Fruit fly (Drosophila melanogaster): ENCODE results near the gene ProtB.
"Not testable (repeated sequence)": the region's sequence is repeated elsewhere in the genome, so short reads cannot be mapped to it uniquely, and the experiment has no call there.

ProtB gene

DNA sequence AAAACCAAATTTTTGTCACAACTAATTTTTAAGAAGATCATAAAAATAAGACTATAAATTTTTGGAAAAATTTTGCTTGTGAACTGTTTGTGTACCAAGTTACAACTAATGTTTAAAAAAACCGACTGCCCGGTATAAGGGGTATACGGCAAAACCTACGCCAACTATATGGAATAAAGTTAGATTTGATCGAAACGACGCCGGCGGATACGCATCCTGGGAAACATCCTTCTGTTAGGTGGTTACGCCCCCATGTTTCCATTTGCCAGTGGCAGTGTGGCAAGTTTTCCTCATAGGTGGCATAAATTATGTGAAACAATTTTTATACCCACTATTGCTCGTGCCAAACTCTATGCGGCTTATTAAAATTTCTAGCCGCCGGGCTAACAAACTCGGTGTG, at the start of gene ProtB:
Gene ProtB, minus strand, starts transcription at position 101 of the 400 bp plus-strand sequence.
- not testable (repeated sequence) for TF ChIP-seq rn, CG4496, Ets98B (GFP tag; IDR thresholded peaks at IDR 0.05)

DNA sequence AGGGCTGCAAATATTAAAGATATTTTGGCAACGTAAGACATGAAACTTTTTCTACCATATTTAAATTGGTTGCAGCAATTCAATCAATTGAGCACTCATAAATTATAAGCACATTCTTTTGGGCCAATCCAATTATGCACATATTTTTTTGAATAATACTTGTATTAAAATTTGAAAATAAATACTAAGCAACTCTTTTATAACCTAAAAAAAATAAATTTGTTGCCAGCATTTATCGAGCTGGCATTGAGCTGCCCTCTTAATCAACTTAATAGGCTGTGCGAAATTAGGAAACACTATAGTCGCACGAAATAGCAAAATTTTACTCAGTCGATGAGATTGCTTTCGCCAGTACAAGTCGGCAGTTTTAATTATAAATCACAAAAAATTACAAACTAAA, 40.8 kb upstream of the ProtB start, which contains the start of gene CG3491:
Gene CG3491, plus strand, starts transcription at position 301 of the 400 bp plus-strand sequence.
- TF ChIP-seq Ets98B (GFP tag; IDR thresholded peaks at IDR 0.05) (no peak), CG15710 (tag; optimal IDR thresholded peaks at IDR 0.05) (no peak), EcR (GFP tag; optimal IDR thresholded peaks at IDR 0.05) (no peak), CG10348 (GFP tag; IDR thresholded peaks at IDR 0.05) (no peak), Snoo (tag; optimal IDR thresholded peaks at IDR 0.05) (no peak), D1 (tag; optimal IDR thresholded peaks at IDR 0.05) (no peak), CG12605 (GFP tag; IDR thresholded peaks at IDR 0.05) (no peak), CG8301 (tag; optimal IDR thresholded peaks at IDR 0.05) (no peak), fd96Ca (GFP tag; IDR thresholded peaks at IDR 0.05) (no peak), CG13204 (GFP tag; optimal IDR thresholded peaks at IDR 0.05) (no peak), CG17806 (tag; optimal IDR thresholded peaks at IDR 0.05) (no peak), CG9948 (tag; optimal IDR thresholded peaks at IDR 0.05) (no peak), CG8159 (tag; optimal IDR thresholded peaks at IDR 0.05) (no peak), gl (tag; optimal IDR thresholded peaks at IDR 0.05) (no peak)

DNA sequence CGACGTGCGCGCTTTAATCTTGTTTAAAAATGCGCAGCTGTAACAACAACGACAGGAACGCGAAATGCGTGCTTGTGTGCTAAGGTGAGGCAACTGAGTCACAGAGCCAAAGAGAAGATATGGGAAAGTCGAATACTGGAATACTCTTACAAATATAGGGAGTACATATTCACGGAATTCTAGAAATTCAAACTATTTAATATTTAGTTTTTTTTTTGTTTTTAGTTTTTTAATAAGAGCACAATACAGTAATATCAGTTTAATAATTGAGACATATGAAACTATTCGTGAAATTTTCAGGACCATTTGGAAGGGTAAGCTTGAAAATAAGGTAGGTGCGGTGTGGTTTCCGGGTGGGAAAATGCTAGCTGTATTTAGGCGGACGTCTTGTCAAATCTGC, 4.0 kb upstream of the ProtB start:
- TF ChIP-seq CG8159 (tag; optimal IDR thresholded peaks at IDR 0.05) (peak; percentile 10), rn (GFP tag; IDR thresholded peaks at IDR 0.05) (no peak)

- not testable (repeated sequence) for TF ChIP-seq Pif1A (GFP tag; optimal IDR thresholded peaks at IDR 0.05); rn (GFP tag; IDR thresholded peaks at IDR 0.05); CG34367 (tag; optimal IDR thresholded peaks at IDR 0.05)
Measured at dm6 chr2L:14881552-14881951, 2.0 kb downstream of the ProtB start, which contains the start of gene ProtA. ProtA (minus strand) TSS chr2L:14881652.

- TF ChIP-seq CG15710 (tag; optimal IDR thresholded peaks at IDR 0.05) (no peak), Pif1A (GFP tag; optimal IDR thresholded peaks at IDR 0.05) (no peak), Snoo (tag; optimal IDR thresholded peaks at IDR 0.05) (no peak), D1 (tag; optimal IDR thresholded peaks at IDR 0.05) (no peak), CG10348 (GFP tag; IDR thresholded peaks at IDR 0.05) (no peak)
Measured at dm6 chr2L:14876233-14876632, 7.3 kb downstream of the ProtB start, which contains the start of gene CG15278. CG15278 (minus strand) TSS chr2L:14876333.

DNA sequence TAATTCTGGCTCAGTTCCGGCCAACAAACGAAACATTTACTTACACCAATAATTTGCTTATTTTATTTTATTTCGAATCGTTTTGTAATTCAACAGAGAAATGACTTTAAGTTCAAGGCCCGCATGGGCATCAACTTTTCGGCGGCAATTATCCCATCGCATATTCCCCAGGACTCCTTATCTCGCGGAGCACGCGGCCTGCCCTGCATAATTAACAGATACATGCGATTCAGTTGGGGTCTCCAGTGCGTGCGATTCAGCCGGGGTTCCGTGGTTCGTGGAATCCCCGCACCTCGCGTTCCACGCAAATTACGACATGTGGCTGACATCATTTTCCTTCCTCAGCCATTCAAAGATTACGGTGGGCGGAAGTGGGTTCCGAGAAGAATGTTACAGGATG, 11.6 kb downstream of the ProtB start, which contains the start of gene CG4480:
Gene CG4480, minus strand, starts transcription at position 101 of the 400 bp plus-strand sequence.
- TF ChIP-seq CG9948 (tag; optimal IDR thresholded peaks at IDR 0.05) (no peak), D1 (tag; optimal IDR thresholded peaks at IDR 0.05) (no peak), Pif1A (GFP tag; optimal IDR thresholded peaks at IDR 0.05) (no peak), CG32121 (GFP tag; IDR thresholded peaks at IDR 0.05) (no peak), CG13204 (GFP tag; optimal IDR thresholded peaks at IDR 0.05) (no peak), CG10348 (GFP tag; IDR thresholded peaks at IDR 0.05) (no peak)

dm6 chr2L:14851678-14852077, 31.8 kb downstream of the ProtB start, which contains the start of gene CG15279:
CG15279 (minus strand) TSS chr2L:14851749.
- TF ChIP-seq Pif1A (GFP tag; optimal IDR thresholded peaks at IDR 0.05) (no peak), Ets98B (GFP tag; IDR thresholded peaks at IDR 0.05) (no peak), CG34367 (tag; optimal IDR thresholded peaks at IDR 0.05) (no peak), fd96Ca (GFP tag; IDR thresholded peaks at IDR 0.05) (no peak), CG14655 (GFP tag; optimal IDR thresholded peaks at IDR 0.05) (no peak), CG8159 (tag; optimal IDR thresholded peaks at IDR 0.05) (no peak), CG12605 (GFP tag; IDR thresholded peaks at IDR 0.05) (no peak), CG8301 (tag; optimal IDR thresholded peaks at IDR 0.05) (no peak), CG15710 (tag; optimal IDR thresholded peaks at IDR 0.05) (no peak), Snoo (tag; optimal IDR thresholded peaks at IDR 0.05) (no peak), CG10348 (GFP tag; IDR thresholded peaks at IDR 0.05) (no peak), rn (GFP tag; IDR thresholded peaks at IDR 0.05) (no peak), Pif1B (GFP tag; optimal IDR thresholded peaks at IDR 0.05) (no peak), CG17806 (tag; optimal IDR thresholded peaks at IDR 0.05) (no peak)

dm6 chr2L:14842058-14842457, 41.5 kb downstream of the ProtB start, which contains the start of gene CG42682:
CG42682 (plus strand) TSS chr2L:14842358.
- TF ChIP-seq Pif1A (GFP tag; optimal IDR thresholded peaks at IDR 0.05): no peak
- no peak for TF ChIP-seq Ets98B (GFP tag; IDR thresholded peaks at IDR 0.05)
- TF ChIP-seq Snoo (tag; optimal IDR thresholded peaks at IDR 0.05): no peak
- no peak for TF ChIP-seq CG9948 (tag; optimal IDR thresholded peaks at IDR 0.05)
- no peak for TF ChIP-seq CG14655 (GFP tag; optimal IDR thresholded peaks at IDR 0.05)
- TF ChIP-seq CG8301 (tag; optimal IDR thresholded peaks at IDR 0.05): no peak
- no peak for TF ChIP-seq CG12605 (GFP tag; IDR thresholded peaks at IDR 0.05)
- TF ChIP-seq Pif1B (GFP tag; optimal IDR thresholded peaks at IDR 0.05): no peak
- no peak for TF ChIP-seq CG4496 (GFP tag; IDR thresholded peaks at IDR 0.05)
- no peak for TF ChIP-seq fd96Ca (GFP tag; IDR thresholded peaks at IDR 0.05)
- no peak for TF ChIP-seq CG8159 (tag; optimal IDR thresholded peaks at IDR 0.05)
- TF ChIP-seq gl (tag; optimal IDR thresholded peaks at IDR 0.05): no peak
- TF ChIP-seq D1 (tag; optimal IDR thresholded peaks at IDR 0.05): no peak
- TF ChIP-seq CG32121 (GFP tag; IDR thresholded peaks at IDR 0.05): no peak
- TF ChIP-seq rn (GFP tag; IDR thresholded peaks at IDR 0.05): no peak
- no peak for TF ChIP-seq CG17806 (tag; optimal IDR thresholded peaks at IDR 0.05)
- TF ChIP-seq CG13204 (GFP tag; optimal IDR thresholded peaks at IDR 0.05): no peak
- no peak for TF ChIP-seq EcR (GFP tag; optimal IDR thresholded peaks at IDR 0.05)
- TF ChIP-seq CG10348 (GFP tag; IDR thresholded peaks at IDR 0.05): no peak

Data from whole organism, pupa.